Fruit fly (Drosophila melanogaster) Kc167 (cell line): ENCODE data around the gene CG7695.

Experiments
- Myc ChIP-seq: fragments of >200 bp; optimal IDR thresholded peaks from 2 replicates; lab custom pipeline; 2017; ENCODE audit warnings: missing external identifiers
- Sin3A ChIP-seq: fragments of >200 bp; optimal IDR thresholded peaks from 2 replicates; lab custom pipeline; 2018; ENCODE audit warnings: missing external identifiers
- h ChIP-seq: fragments of >200 bp; optimal IDR thresholded peaks from 3 replicates; lab custom pipeline; 2018; ENCODE audit warnings: missing external identifiers
- psq ChIP-seq: fragments of >200 bp; optimal IDR thresholded peaks from 2 replicates; lab custom pipeline; 2017; ENCODE audit warnings: missing external identifiers

DNA sequence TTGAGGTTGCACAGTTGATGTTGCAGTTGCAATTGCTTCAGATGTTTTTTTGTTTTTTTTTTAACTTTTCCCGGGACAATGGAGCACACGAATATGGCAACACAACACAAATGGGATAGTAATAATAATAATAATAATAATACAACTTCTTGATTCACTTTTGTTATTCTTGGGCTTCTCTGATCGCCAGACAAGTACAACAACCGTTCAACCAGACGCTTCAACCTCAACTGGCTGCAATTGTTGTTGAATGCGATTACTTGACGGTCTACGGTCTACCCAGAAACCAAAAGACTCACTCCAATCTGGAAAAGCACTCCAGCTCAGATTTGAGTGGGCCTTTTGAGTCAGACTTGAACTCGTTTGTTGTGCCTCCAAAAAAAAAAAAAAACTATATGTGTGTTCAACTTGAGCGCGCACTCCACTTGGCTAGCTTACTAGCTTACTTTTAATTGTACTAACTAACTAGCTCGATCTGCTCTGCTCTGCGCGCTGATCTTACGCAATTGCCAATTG is 24.0 kb upstream of the CG7695 start, which contains the start of gene CG14301:
- TF ChIP-seq h = no peak
- no peak for TF ChIP-seq psq (lab: Kevin White, UChicago)
- no peak for TF ChIP-seq Myc (lab: Kevin White, UChicago)
- no peak for TF ChIP-seq Sin3A (lab: Kevin White, UChicago)
